Fruit fly (Drosophila melanogaster) ovary, adult (tissue): ENCODE measurements around the gene RpS5a.

Experiments used
- CG17801 ChIP-seq: fragments of 200-800 bp; optimal IDR thresholded peaks from 2 replicates; lab custom pipeline; 2019; ENCODE audit warnings: missing biosample characterization, mild to moderate bottlenecking, missing genetic modification characterization, moderate library complexity; ENCODE audit not compliant: partially characterized antibody

RpS5a gene

dm6 chrX:17123545-17124203 is 24.4 kb downstream of the RpS5a start:
- no peak for TF ChIP-seq CG17801

dm6 chrX:17122425-17123094 is 25.5 kb downstream of the RpS5a start:
- TF ChIP-seq CG17801, result no peak

dm6 chrX:17121600-17121999 is 26.5 kb downstream of the RpS5a start:
- TF ChIP-seq CG17801, result no peak

dm6 chrX:17113324-17113723 is 34.7 kb downstream of the RpS5a start:
- peak; percentile 64 for TF ChIP-seq CG17801

dm6 chrX:17111958-17112953 is 35.8 kb downstream of the RpS5a start:
- no peak for TF ChIP-seq CG17801

dm6 chrX:17111274-17111673 is 36.8 kb downstream of the RpS5a start:
- no peak for TF ChIP-seq CG17801

dm6 chrX:17110556-17111177 is 37.4 kb downstream of the RpS5a start:
- TF ChIP-seq CG17801, result no peak

- TF ChIP-seq CG17801, result no peak
These were observed 38.4 kb downstream of the RpS5a start for dm6 chrX:17109673-17110072.

dm6 chrX:17108000-17108399 is 40.1 kb downstream of the RpS5a start:
- no peak for TF ChIP-seq CG17801

dm6 chrX:17107401-17107916 is 40.6 kb downstream of the RpS5a start, which contains the start of gene CG5004:
TSS of gene CG5004 (plus strand) at chrX:17107582.
- no peak for TF ChIP-seq CG17801

dm6 chrX:17106153-17106700 is 41.8 kb downstream of the RpS5a start:
- no peak for TF ChIP-seq CG17801

- no peak for TF ChIP-seq CG17801
These were observed 42.4 kb downstream of the RpS5a start, which contains the start of gene Arpc3B for dm6 chrX:17105707-17106106. TSS of gene Arpc3B (minus strand) at chrX:17105852.

dm6 chrX:17093900-17094446 is 54.1 kb downstream of the RpS5a start:
- no peak for TF ChIP-seq CG17801
